Fruit fly (Drosophila melanogaster) whole organism, embryonic: ENCODE measurements around the gene mRpS35.

ENCODE experiments used
- Abd-B ChIP-seq: fragments of 200-800 bp; sonication (Bioruptor generic); optimal IDR thresholded peaks from 2 replicates; lab custom pipeline; 2018; ENCODE audit warnings: missing biosample characterization, mild to moderate bottlenecking, missing genetic modification characterization, moderate library complexity
- Atf6 ChIP-seq: fragments of 200-800 bp; sonication (Bioruptor generic); IDR thresholded peaks from 2 replicates; pipeline ENCODE4 v1.3.6; 2022; ENCODE audit warnings: missing biosample characterization, missing genetic modification characterization
- CG1024 ChIP-seq: fragments of 200-800 bp; sonication (Bioruptor generic); IDR thresholded peaks from 2 replicates; pipeline ENCODE4 v1.3.6; 2022; ENCODE audit warnings: missing biosample characterization, missing genetic modification characterization
- CG10321 ChIP-seq: fragments of 200-800 bp; sonication (Bioruptor generic); IDR thresholded peaks from 2 replicates; pipeline ENCODE4 v1.3.6; 2022; ENCODE audit warnings: missing biosample characterization, missing genetic modification characterization
- CG10431 ChIP-seq: fragments of 200-800 bp; sonication (Bioruptor generic); optimal IDR thresholded peaks from 3 replicates; lab custom pipeline; 2018; ENCODE audit warnings: missing biosample characterization, mild to moderate bottlenecking, missing genetic modification characterization
- CG10979 ChIP-seq: fragments of 200-800 bp; sonication (Bioruptor generic); optimal IDR thresholded peaks from 2 replicates; lab custom pipeline; 2018; ENCODE audit warnings: missing biosample characterization, mild to moderate bottlenecking, missing genetic modification characterization, moderate library complexity
- CG11696 ChIP-seq: fragments of 200-800 bp; sonication (Bioruptor generic); IDR thresholded peaks from 2 replicates; pipeline ENCODE4 v1.3.6; 2022; ENCODE audit warnings: missing biosample characterization, missing genetic modification characterization
- CG12155 ChIP-seq: fragments of 200-800 bp; sonication (Bioruptor generic); optimal IDR thresholded peaks from 3 replicates; lab custom pipeline; 2016; ENCODE audit warnings: missing biosample characterization, missing genetic modification characterization
- CG12299 ChIP-seq: fragments of 200-800 bp; sonication (Bioruptor generic); optimal IDR thresholded peaks from 2 replicates; lab custom pipeline; 2018; ENCODE audit warnings: missing biosample characterization, mild to moderate bottlenecking, missing genetic modification characterization
- CG15011 ChIP-seq: fragments of 200-800 bp; sonication (Bioruptor generic); optimal IDR thresholded peaks from 3 replicates; lab custom pipeline; 2018; ENCODE audit warnings: missing biosample characterization, mild to moderate bottlenecking, missing genetic modification characterization
- CG15073 ChIP-seq: fragments of 200-800 bp; sonication (Bioruptor generic); optimal IDR thresholded peaks from 2 replicates; lab custom pipeline; 2016; ENCODE audit warnings: missing biosample characterization, missing genetic modification characterization
- CG15601 ChIP-seq: fragments of 200-800 bp; sonication (Bioruptor generic); optimal IDR thresholded peaks from 3 replicates; lab custom pipeline; 2019; ENCODE audit warnings: missing biosample characterization, mild to moderate bottlenecking, missing genetic modification characterization, moderate library complexity
- CG1647 ChIP-seq: fragments of 200-800 bp; sonication (Bioruptor generic); optimal IDR thresholded peaks from 3 replicates; lab custom pipeline; 2016; ENCODE audit warnings: missing biosample characterization, missing genetic modification characterization
- CG17186 ChIP-seq: fragments of 200-800 bp; sonication (Bioruptor generic); optimal IDR thresholded peaks from 3 replicates; lab custom pipeline; 2017; ENCODE audit warnings: missing biosample characterization, missing genetic modification reagents, missing genetic modification characterization
- CG17568 ChIP-seq: fragments of 200-800 bp; sonication (Bioruptor generic); optimal IDR thresholded peaks from 2 replicates; lab custom pipeline; 2018; ENCODE audit warnings: missing biosample characterization, mild to moderate bottlenecking, missing genetic modification characterization, moderate library complexity
- CG2120 ChIP-seq: fragments of 200-800 bp; sonication (Bioruptor generic); optimal IDR thresholded peaks from 3 replicates; lab custom pipeline; 2016; ENCODE audit warnings: missing biosample characterization, missing genetic modification characterization
- CG3163 ChIP-seq: fragments of 200-800 bp; sonication (Bioruptor generic); optimal IDR thresholded peaks from 3 replicates; lab custom pipeline; 2016; ENCODE audit warnings: missing biosample characterization, missing genetic modification characterization
- CG32532 ChIP-seq: fragments of 200-800 bp; sonication (Bioruptor generic); IDR thresholded peaks from 2 replicates; pipeline ENCODE4 v1.3.6; 2022; ENCODE audit warnings: missing biosample characterization, missing genetic modification characterization
- CG3847 ChIP-seq: fragments of 200-800 bp; sonication (Bioruptor generic); IDR thresholded peaks from 2 replicates; pipeline ENCODE4 v1.3.6; 2022; ENCODE audit warnings: missing biosample characterization, missing genetic modification characterization
- CG5953 ChIP-seq: fragments of 200-800 bp; sonication (Bioruptor generic); IDR thresholded peaks from 2 replicates; pipeline ENCODE4 v1.3.6; 2022; ENCODE audit warnings: missing biosample characterization, missing genetic modification characterization
- CG6254 ChIP-seq: fragments of 200-800 bp; sonication (Bioruptor generic); optimal IDR thresholded peaks from 3 replicates; lab custom pipeline; 2017; ENCODE audit warnings: mild to moderate bottlenecking, missing biosample characterization, missing genetic modification reagents, missing genetic modification characterization
- CG6654 ChIP-seq: fragments of 200-800 bp; sonication (Bioruptor generic); optimal IDR thresholded peaks from 2 replicates; lab custom pipeline; 2017; ENCODE audit warnings: missing biosample characterization, mild to moderate bottlenecking, missing genetic modification characterization
- CG7372 ChIP-seq: fragments of 200-800 bp; sonication (Bioruptor generic); IDR thresholded peaks from 2 replicates; pipeline ENCODE4 v1.3.6; 2022; ENCODE audit warnings: missing biosample characterization, missing genetic modification characterization
- CG9437 ChIP-seq: fragments of 200-800 bp; sonication (Bioruptor generic); optimal IDR thresholded peaks from 2 replicates; lab custom pipeline; 2018; ENCODE audit warnings: missing biosample characterization, mild to moderate bottlenecking, missing genetic modification characterization
- CG9797 ChIP-seq: fragments of 200-800 bp; sonication (Bioruptor generic); optimal IDR thresholded peaks from 3 replicates; lab custom pipeline; 2018; ENCODE audit warnings: missing biosample characterization, mild to moderate bottlenecking, missing genetic modification characterization
- CG9817 ChIP-seq: fragments of 200-800 bp; sonication (Bioruptor generic); optimal IDR thresholded peaks from 2 replicates; lab custom pipeline; 2018; ENCODE audit warnings: missing biosample characterization, mild to moderate bottlenecking, missing genetic modification characterization, moderate library complexity
- Chrac-16 ChIP-seq: fragments of 200-800 bp; sonication (Bioruptor generic); optimal IDR thresholded peaks from 3 replicates; lab custom pipeline; 2016; ENCODE audit warnings: missing biosample characterization, missing genetic modification characterization
- Dip2 ChIP-seq: fragments of 200-800 bp; sonication (Bioruptor generic); IDR thresholded peaks from 2 replicates; pipeline ENCODE4 v1.3.6; 2022; ENCODE audit warnings: missing biosample characterization, missing genetic modification characterization
- Dip3 ChIP-seq: fragments of 200-800 bp; sonication (Bioruptor generic); optimal IDR thresholded peaks from 3 replicates; lab custom pipeline; 2016; ENCODE audit warnings: missing biosample characterization, missing genetic modification characterization
- E2f2 ChIP-seq: fragments of 200-800 bp; sonication (Bioruptor generic); IDR thresholded peaks from 2 replicates; pipeline ENCODE4 v1.3.6; 2022; ENCODE audit warnings: missing biosample characterization, missing genetic modification characterization
- MESR4 ChIP-seq: fragments of 200-800 bp; sonication (Bioruptor generic); optimal IDR thresholded peaks from 2 replicates; lab custom pipeline; 2018; ENCODE audit warnings: missing biosample characterization, mild to moderate bottlenecking, missing genetic modification characterization, moderate library complexity
- Oli ChIP-seq: fragments of 200-800 bp; sonication (Bioruptor generic); optimal IDR thresholded peaks from 2 replicates; lab custom pipeline; 2018; ENCODE audit warnings: missing biosample characterization, mild to moderate bottlenecking, missing genetic modification characterization, moderate library complexity
- Pdp1 ChIP-seq, 2 experiments: fragments of 200-800 bp; sonication (Bioruptor generic); optimal IDR thresholded peaks; 3 replicates each; lab custom pipeline; 2016; ENCODE audit warnings: missing biosample characterization in 2 of 2, missing genetic modification characterization in 2 of 2, mild to moderate bottlenecking in 1 of 2, moderate library complexity in 1 of 2
- Rx ChIP-seq: fragments of 200-800 bp; sonication (Bioruptor generic); IDR thresholded peaks from 2 replicates; pipeline ENCODE4 v1.3.6; 2022; ENCODE audit warnings: missing biosample characterization, missing genetic modification characterization
- Sry-δ ChIP-seq: fragments of 200-800 bp; sonication (Bioruptor generic); optimal IDR thresholded peaks from 2 replicates; lab custom pipeline; 2016; ENCODE audit warnings: missing biosample characterization, missing genetic modification characterization
- ash1 ChIP-seq: fragments of 200-800 bp; sonication (Bioruptor generic); optimal IDR thresholded peaks from 2 replicates; lab custom pipeline; 2018; ENCODE audit warnings: missing biosample characterization, mild to moderate bottlenecking, missing genetic modification characterization
- bcd ChIP-seq: fragments of 200-800 bp; sonication (Bioruptor generic); optimal IDR thresholded peaks from 2 replicates; lab custom pipeline; 2017; ENCODE audit warnings: missing biosample characterization, mild to moderate bottlenecking, missing genetic modification characterization
- corto ChIP-seq: fragments of 200-800 bp; sonication (Bioruptor generic); optimal IDR thresholded peaks from 2 replicates; lab custom pipeline; 2016; ENCODE audit warnings: missing biosample characterization, mild to moderate bottlenecking, missing genetic modification characterization, moderate library complexity
- esg ChIP-seq: fragments of 200-800 bp; sonication (Bioruptor generic); conservative IDR thresholded peaks from 2 replicates; pipeline ENCODE4 v1.3.6; 2022; ENCODE audit warnings: missing biosample characterization, missing genetic modification characterization
- ewg ChIP-seq: fragments of 200-800 bp; sonication (Bioruptor generic); optimal IDR thresholded peaks from 3 replicates; lab custom pipeline; 2017; ENCODE audit warnings: mild to moderate bottlenecking, missing biosample characterization, missing genetic modification reagents, missing genetic modification characterization
- gsb-n ChIP-seq: fragments of 200-800 bp; sonication (Bioruptor generic); optimal IDR thresholded peaks from 3 replicates; lab custom pipeline; 2018; ENCODE audit warnings: missing biosample characterization, mild to moderate bottlenecking, missing genetic modification characterization
- ham ChIP-seq: fragments of 200-800 bp; sonication (Bioruptor generic); IDR thresholded peaks from 2 replicates; pipeline ENCODE4 v1.3.6; 2022; ENCODE audit warnings: missing biosample characterization, missing genetic modification characterization
- knrl ChIP-seq: fragments of 200-800 bp; sonication (Bioruptor generic); IDR thresholded peaks from 3 replicates; pipeline ENCODE4 v1.3.6; 2022; ENCODE audit warnings: missing biosample characterization, missing genetic modification characterization; ENCODE audit not compliant: partially characterized antibody
- oc ChIP-seq: fragments of 200-800 bp; sonication (Bioruptor generic); optimal IDR thresholded peaks from 2 replicates; lab custom pipeline; 2018; ENCODE audit warnings: missing biosample characterization, mild to moderate bottlenecking, missing genetic modification characterization, moderate library complexity
- tll ChIP-seq, 2 experiments: fragments of 200-800 bp in 1 of 2; fragments of >200 bp in 1 of 2; sonication (Bioruptor generic) in 1 of 2; optimal IDR thresholded peaks; 2 replicates each; lab custom pipeline; 2017 to 2019; ENCODE audit warnings: missing biosample characterization in 2 of 2, missing genetic modification characterization in 2 of 2, mild to moderate bottlenecking in 1 of 2, moderate library complexity in 1 of 2
- tna ChIP-seq: fragments of 200-800 bp; sonication (Bioruptor generic); IDR thresholded peaks from 2 replicates; pipeline ENCODE4 v1.3.6; 2022; ENCODE audit warnings: missing biosample characterization, missing genetic modification characterization; ENCODE audit not compliant: partially characterized antibody
- twi ChIP-seq: fragments of 200-800 bp; optimal IDR thresholded peaks from 2 replicates; lab custom pipeline; 2019; ENCODE audit warnings: missing biosample characterization, mild to moderate bottlenecking, missing genetic modification characterization, moderate library complexity
- usp ChIP-seq: fragments of >200 bp; optimal IDR thresholded peaks from 2 replicates; lab custom pipeline; 2017; ENCODE audit warnings: missing biosample characterization, missing genetic modification characterization
- z ChIP-seq: fragments of 200-800 bp; sonication (Bioruptor generic); IDR thresholded peaks from 3 replicates; pipeline ENCODE4 v1.3.6; 2022; ENCODE audit warnings: missing biosample characterization, missing genetic modification characterization
- zen ChIP-seq: fragments of 200-800 bp; sonication (Bioruptor generic); optimal IDR thresholded peaks from 3 replicates; lab custom pipeline; 2018; ENCODE audit warnings: missing biosample characterization, mild to moderate bottlenecking, missing genetic modification characterization, moderate library complexity
- zfh2 ChIP-seq: fragments of 200-800 bp; sonication (Bioruptor generic); optimal IDR thresholded peaks from 2 replicates; lab custom pipeline; 2016; ENCODE audit warnings: missing biosample characterization, missing genetic modification characterization

mRpS35 gene

DNA sequence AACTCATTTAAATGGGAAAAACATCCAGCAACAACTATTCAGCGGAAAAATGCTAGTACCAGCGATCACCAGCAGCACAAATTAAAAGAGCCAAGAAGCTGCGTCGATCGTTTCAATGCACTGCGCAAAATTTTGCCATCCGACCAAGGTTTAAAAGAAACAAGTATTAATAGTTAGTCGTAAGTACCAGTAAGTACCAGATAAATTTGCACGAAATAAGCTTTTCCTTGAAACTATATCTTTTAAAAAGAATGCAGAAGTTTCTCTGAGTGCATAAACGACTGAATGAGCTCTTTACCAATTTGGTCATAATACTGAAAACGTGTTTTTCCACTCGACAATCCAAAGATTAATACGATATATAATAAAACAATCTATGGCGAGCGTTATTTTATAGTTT, 47.5 kb upstream of the mRpS35 start (continued):
- TF ChIP-seq CG10979 (tag; lab: Kevin White, UChicago) = peak; percentile 56
- peak; percentile 45; the same call in 1 of the 2 replicates for TF ChIP-seq CG7372 (GFP tag; lab: Robert Waterston, UW)
- 0 out of 2 replicates have a peak, but pooled peaks have one; percentile 13 for TF ChIP-seq CG1024 (GFP tag; lab: Robert Waterston, UW)
- peak; percentile 64 for TF ChIP-seq CG9817 (tag; lab: Kevin White, UChicago)
- peak; percentile 36; the same call in 1 of the 2 replicates for TF ChIP-seq CG10321 (GFP tag; lab: Robert Waterston, UW)
- TF ChIP-seq gsb-n (tag; lab: Kevin White, UChicago) = no peak
- peak; percentile 24 for TF ChIP-seq CG12299 (tag; lab: Kevin White, UChicago)
- no peak for TF ChIP-seq CG9797 (GFP tag; lab: Kevin White, UChicago)
- no peak for TF ChIP-seq ash1 (GFP tag; lab: Kevin White, UChicago)
- peak; percentile 85 for TF ChIP-seq Atf6 (GFP tag; lab: Robert Waterston, UW)
- TF ChIP-seq CG17186 (GFP tag; lab: Kevin White, UChicago) = no peak
- peak; percentile 21 for TF ChIP-seq Sry-δ (GFP tag; lab: Kevin White, UChicago)
- no peak for TF ChIP-seq CG15601
- peak; percentile 20 for TF ChIP-seq oc (tag; lab: Kevin White, UChicago)
- TF ChIP-seq CG2120 (GFP tag; lab: Kevin White, UChicago) = peak; percentile 87
- peak; percentile 79 for TF ChIP-seq Abd-B (GFP tag; lab: Kevin White, UChicago)
- TF ChIP-seq zen (tag; lab: Kevin White, UChicago) = no peak
- TF ChIP-seq CG6254 (GFP tag; lab: Kevin White, UChicago) = no peak
- TF ChIP-seq esg (GFP tag; lab: Robert Waterston, UW) = peak; percentile 69
- no peak for TF ChIP-seq CG6654
- TF ChIP-seq CG12155 (GFP tag; lab: Kevin White, UChicago) = peak; percentile 64
- TF ChIP-seq twi (tag; lab: Kevin White, UChicago) = no peak
- peak; percentile 35 for TF ChIP-seq ewg (GFP tag; lab: Kevin White, UChicago)
- peak; percentile 46 to 60 for TF ChIP-seq Pdp1 (GFP tag; optimal IDR thresholded peaks at IDR 0.05; lab: Kevin White, UChicago)
- peak; percentile 66 for TF ChIP-seq CG3847 (GFP tag; lab: Robert Waterston, UW)
- TF ChIP-seq Dip3 (GFP tag; lab: Kevin White, UChicago) = peak; percentile 49
- peak; percentile 21 for TF ChIP-seq CG17568 (GFP tag; lab: Kevin White, UChicago)
- TF ChIP-seq CG15073 = no peak
- TF ChIP-seq usp (GFP tag; lab: Kevin White, UChicago) = no peak
- peak; percentile 21; the same call in 1 of the 3 replicates for TF ChIP-seq z
- no peak for TF ChIP-seq MESR4 (GFP tag; lab: Kevin White, UChicago)
- no peak for TF ChIP-seq corto
- peak; percentile 74 for TF ChIP-seq CG1647 (GFP tag; lab: Kevin White, UChicago)
- TF ChIP-seq zfh2 = peak; percentile 65
- TF ChIP-seq CG11696 (GFP tag; lab: Robert Waterston, UW) = peak; percentile 42; the same call in 1 of the 2 replicates
- no peak for TF ChIP-seq tna (GFP tag; lab: Robert Waterston, UW)
- no peak for TF ChIP-seq CG10431 (GFP tag; lab: Kevin White, UChicago)
- TF ChIP-seq Dip2 (GFP tag; lab: Robert Waterston, UW) = no peak
- TF ChIP-seq E2f2 (GFP tag; lab: Robert Waterston, UW) = peak; percentile 48
- peak; percentile 79 for TF ChIP-seq Oli (tag; lab: Kevin White, UChicago)
- TF ChIP-seq ham (GFP tag; lab: Robert Waterston, UW) = no peak
- peak; percentile 58 for TF ChIP-seq Chrac-16
- peak; percentile 22 for TF ChIP-seq CG3163 (GFP tag; lab: Kevin White, UChicago)
- no peak for TF ChIP-seq tll (GFP tag; optimal IDR thresholded peaks at IDR 0.05; lab: Kevin White, UChicago)
- TF ChIP-seq CG5953 (GFP tag; lab: Robert Waterston, UW) = no peak
- TF ChIP-seq Rx (GFP tag; lab: Robert Waterston, UW) = no peak
- peak; percentile 18 for TF ChIP-seq CG15011 (GFP tag; lab: Kevin White, UChicago)
- no peak for TF ChIP-seq knrl (GFP tag; lab: Robert Waterston, UW)
- peak; percentile 47 for TF ChIP-seq bcd
- peak; percentile 55 for TF ChIP-seq CG9437 (GFP tag; lab: Kevin White, UChicago)
- peak; percentile 86 for TF ChIP-seq CG32532 (GFP tag; lab: Robert Waterston, UW)
